Worm (Caenorhabditis elegans) whole organism, young adult: ENCODE data around the gene lir-1.

Source experiments
- ceh-40 ChIP-seq: fragments of 200-800 bp; sonication (Bioruptor generic); IDR thresholded peaks from 2 replicates; pipeline ENCODE4 v1.3.6; 2022; ENCODE audit warnings: missing genetic modification characterization, missing compliant biosample characterization
- ceh-79 ChIP-seq: sonication (generic microtip); optimal IDR thresholded peaks from 2 replicates; lab custom pipeline; 2017; ENCODE audit warnings: mild to moderate bottlenecking, missing genetic modification characterization, missing compliant biosample characterization
- gei-17 ChIP-seq: fragments of 200-800 bp; sonication (Bioruptor generic); optimal IDR thresholded peaks from 2 replicates; lab custom pipeline; 2018; ENCODE audit warnings: mild to moderate bottlenecking, missing genetic modification characterization, missing compliant biosample characterization
- nfyb-1 ChIP-seq: fragments of 200-800 bp; sonication (Bioruptor generic); IDR thresholded peaks from 2 replicates; pipeline ENCODE4 v1.3.6; 2022; ENCODE audit warnings: missing genetic modification reagents, missing genetic modification characterization, missing compliant biosample characterization
- sdz-38 ChIP-seq: sonication (generic microtip); optimal IDR thresholded peaks from 2 replicates; lab custom pipeline; 2016; ENCODE audit warnings: missing genotype, missing genetic modification characterization, missing compliant biosample characterization
- sea-2 ChIP-seq: fragments of 200-800 bp; sonication (Bioruptor generic); IDR thresholded peaks from 2 replicates; pipeline ENCODE4 v1.3.6; 2022; ENCODE audit warnings: missing genetic modification characterization, missing compliant biosample characterization
- unc-130 ChIP-seq: sonication (generic microtip); optimal IDR thresholded peaks from 2 replicates; lab custom pipeline; 2016; ENCODE audit warnings: missing genetic modification reagents, missing genetic modification characterization, missing compliant biosample characterization

DNA sequence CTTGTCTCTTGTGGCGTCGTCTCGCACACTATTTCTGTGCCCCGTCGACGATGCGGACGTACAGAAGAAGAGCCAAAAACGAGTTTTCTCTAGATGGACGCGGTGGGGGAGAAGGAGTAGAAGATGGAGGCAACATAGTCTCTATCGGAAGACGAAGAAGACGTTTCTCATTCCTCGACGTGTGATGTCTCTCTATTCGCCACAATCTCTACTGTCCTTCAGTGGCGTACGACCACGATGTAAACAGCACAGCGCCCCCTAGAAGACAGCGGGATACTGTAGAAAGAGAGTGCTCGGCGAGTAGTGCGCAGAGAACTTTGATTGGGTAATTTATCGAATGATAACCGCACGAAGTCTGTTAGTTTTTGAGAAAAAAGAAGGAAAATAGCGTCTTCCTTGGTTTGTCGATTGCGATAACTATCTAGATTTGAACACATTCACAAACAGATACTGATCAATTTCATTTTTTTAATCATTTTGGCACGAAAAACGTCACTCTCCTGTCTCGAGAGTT lies 7.8 kb downstream of the lir-1 start:
- TF ChIP-seq unc-130 (GFP tag; lab: Kevin White, UChicago) (no peak), ceh-79 (no peak), sdz-38 (tag; lab: Kevin White, UChicago) (no peak), nfyb-1 (GFP tag; lab: Robert Waterston, UW) (no peak), gei-17 (GFP tag; lab: Kevin White, UChicago) (no peak), sea-2 (GFP tag; lab: Robert Waterston, UW) (no peak), ceh-40 (GFP tag; lab: Robert Waterston, UW) (no peak)
